Fruit fly (Drosophila melanogaster) whole organism, adult: ENCODE measurements around the gene CG9263.

Experiments used
- CG7045 ChIP-seq: fragments of 200-800 bp; sonication (Bioruptor generic); optimal IDR thresholded peaks from 2 replicates; lab custom pipeline; 2017; ENCODE audit warnings: missing biosample characterization, mild to moderate bottlenecking, missing genetic modification characterization
- kay ChIP-seq: fragments of 200-800 bp; sonication (Bioruptor generic); peaks from one replicate; lab custom pipeline; 2016; ENCODE audit warnings: missing biosample characterization, missing genetic modification characterization, borderline replicate concordance
- pad ChIP-seq: fragments of 200-800 bp; sonication (Bioruptor generic); optimal IDR thresholded peaks from 3 replicates; lab custom pipeline; 2017; ENCODE audit warnings: missing biosample characterization, missing genetic modification characterization, mild to moderate bottlenecking, moderate library complexity, missing genetic modification reagents

- TF ChIP-seq kay (GFP tag; lab: Kevin White, UChicago), result no peak
- TF ChIP-seq pad (GFP tag; lab: Kevin White, UChicago), result no peak
- no peak for TF ChIP-seq CG7045 (GFP tag; lab: Kevin White, UChicago)
Measured at dm6 chr2L:13529675-13530074, 12.7 kb downstream of the CG9263 start, which contains the start of gene CG33642.
